Fruit fly (Drosophila melanogaster) whole organism, embryonic: ENCODE data around the gene CG13367.
A peak's percentile ranks its signal among the peaks of the same experiment; 100 is the strongest.

Experiments used
- Antp ChIP-seq: fragments of 200-800 bp; sonication (Bioruptor generic); optimal IDR thresholded peaks from 3 replicates; lab custom pipeline; 2016; ENCODE audit warnings: missing biosample characterization, missing genetic modification characterization
- Bgb ChIP-seq: fragments of 200-800 bp; sonication (Bioruptor generic); IDR thresholded peaks from 2 replicates; pipeline ENCODE4 v1.3.6; 2022; ENCODE audit warnings: missing biosample characterization, missing genetic modification characterization; ENCODE audit not compliant: partially characterized antibody
- BtbVII ChIP-seq: fragments of 200-800 bp; sonication (Bioruptor generic); optimal IDR thresholded peaks from 3 replicates; lab custom pipeline; 2017; ENCODE audit warnings: missing biosample characterization, mild to moderate bottlenecking, missing genetic modification characterization
- CG10959 ChIP-seq: fragments of 200-800 bp; sonication (Bioruptor generic); IDR thresholded peaks from 2 replicates; pipeline ENCODE4 v1.3.6; 2022; ENCODE audit warnings: missing biosample characterization, missing genetic modification characterization
- CG12769 ChIP-seq: fragments of 200-800 bp; sonication (Bioruptor generic); optimal IDR thresholded peaks from 2 replicates; lab custom pipeline; 2019; ENCODE audit warnings: missing biosample characterization, mild to moderate bottlenecking, missing genetic modification characterization, moderate library complexity
- CG14710 ChIP-seq: fragments of 200-800 bp; sonication (Bioruptor generic); optimal IDR thresholded peaks from 3 replicates; lab custom pipeline; 2019; ENCODE audit warnings: missing biosample characterization, mild to moderate bottlenecking, missing genetic modification characterization, moderate library complexity
- CG15601 ChIP-seq: fragments of 200-800 bp; sonication (Bioruptor generic); optimal IDR thresholded peaks from 3 replicates; lab custom pipeline; 2019; ENCODE audit warnings: missing biosample characterization, mild to moderate bottlenecking, missing genetic modification characterization, moderate library complexity
- CG17829 ChIP-seq: fragments of 200-800 bp; optimal IDR thresholded peaks from 2 replicates; lab custom pipeline; 2019; ENCODE audit warnings: missing biosample characterization, mild to moderate bottlenecking, missing genetic modification characterization, moderate library complexity
- CG18599 ChIP-seq: fragments of 200-800 bp; sonication (Bioruptor generic); optimal IDR thresholded peaks from 3 replicates; lab custom pipeline; 2017; ENCODE audit warnings: missing biosample characterization, missing genetic modification characterization, mild to moderate bottlenecking, moderate library complexity, missing genetic modification reagents
- CG2120 ChIP-seq: fragments of 200-800 bp; sonication (Bioruptor generic); optimal IDR thresholded peaks from 3 replicates; lab custom pipeline; 2016; ENCODE audit warnings: missing biosample characterization, missing genetic modification characterization
- CG2129 ChIP-seq: fragments of 200-800 bp; sonication (Bioruptor generic); IDR thresholded peaks from 2 replicates; pipeline ENCODE4 v1.3.6; 2022; ENCODE audit warnings: missing biosample characterization, missing genetic modification characterization; ENCODE audit not compliant: partially characterized antibody
- CG2202 ChIP-seq: fragments of 200-800 bp; sonication (Bioruptor generic); optimal IDR thresholded peaks from 2 replicates; lab custom pipeline; 2018; ENCODE audit warnings: missing biosample characterization, mild to moderate bottlenecking, missing genetic modification characterization
- CG2712 ChIP-seq: fragments of 200-800 bp; optimal IDR thresholded peaks from 3 replicates; lab custom pipeline; 2019; ENCODE audit warnings: missing biosample characterization, mild to moderate bottlenecking, missing genetic modification characterization, moderate library complexity
- CG30020 ChIP-seq: fragments of 200-800 bp; optimal IDR thresholded peaks from 2 replicates; lab custom pipeline; 2019; ENCODE audit warnings: missing biosample characterization, mild to moderate bottlenecking, missing genetic modification characterization, moderate library complexity
- CG33557 ChIP-seq: fragments of 200-800 bp; sonication (Bioruptor generic); optimal IDR thresholded peaks from 2 replicates; lab custom pipeline; 2019; ENCODE audit warnings: missing biosample characterization, mild to moderate bottlenecking, missing genetic modification characterization, moderate library complexity
- CG34376 ChIP-seq: fragments of 200-800 bp; sonication (Bioruptor generic); optimal IDR thresholded peaks from 2 replicates; lab custom pipeline; 2018; ENCODE audit warnings: missing biosample characterization, mild to moderate bottlenecking, missing genetic modification characterization
- CG3847 ChIP-seq: fragments of 200-800 bp; sonication (Bioruptor generic); IDR thresholded peaks from 2 replicates; pipeline ENCODE4 v1.3.6; 2022; ENCODE audit warnings: missing biosample characterization, missing genetic modification characterization
- CG8359 ChIP-seq: fragments of 200-800 bp; sonication (Bioruptor generic); optimal IDR thresholded peaks from 2 replicates; lab custom pipeline; 2017; ENCODE audit warnings: missing biosample characterization, mild to moderate bottlenecking, missing genetic modification characterization, borderline replicate concordance
- CG9609 ChIP-seq: fragments of 200-800 bp; sonication (Bioruptor generic); optimal IDR thresholded peaks from 3 replicates; lab custom pipeline; 2016; ENCODE audit warnings: missing biosample characterization, missing genetic modification characterization
- CG9797 ChIP-seq: fragments of 200-800 bp; sonication (Bioruptor generic); optimal IDR thresholded peaks from 3 replicates; lab custom pipeline; 2018; ENCODE audit warnings: missing biosample characterization, mild to moderate bottlenecking, missing genetic modification characterization
- D19B ChIP-seq: fragments of 200-800 bp; sonication (Bioruptor generic); optimal IDR thresholded peaks from 2 replicates; lab custom pipeline; 2017; ENCODE audit warnings: missing biosample characterization, mild to moderate bottlenecking, missing genetic modification characterization
- Dad ChIP-seq: fragments of 200-800 bp; sonication (Bioruptor generic); optimal IDR thresholded peaks from 3 replicates; lab custom pipeline; 2016; ENCODE audit warnings: missing biosample characterization, missing genetic modification characterization
- Dek ChIP-seq: fragments of 200-800 bp; sonication (Bioruptor generic); optimal IDR thresholded peaks from 3 replicates; lab custom pipeline; 2019; ENCODE audit warnings: missing biosample characterization, mild to moderate bottlenecking, missing genetic modification characterization, moderate library complexity
- Ets97D ChIP-seq: fragments of 200-800 bp; sonication (Bioruptor generic); optimal IDR thresholded peaks from 3 replicates; lab custom pipeline; 2016; ENCODE audit warnings: missing biosample characterization, missing genetic modification characterization
- Jarid2 ChIP-seq: fragments of 200-800 bp; sonication (Bioruptor generic); optimal IDR thresholded peaks from 3 replicates; lab custom pipeline; 2017; ENCODE audit warnings: mild to moderate bottlenecking, missing biosample characterization, missing genetic modification reagents, missing genetic modification characterization
- Med ChIP-seq: fragments of 200-800 bp; sonication (Bioruptor generic); peaks from one replicate; lab custom pipeline; 2016; ENCODE audit warnings: missing biosample characterization, missing genetic modification characterization, mild to moderate bottlenecking, inconsistent platforms, moderate library complexity
- Meics ChIP-seq: fragments of 200-800 bp; sonication (Bioruptor generic); optimal IDR thresholded peaks from 2 replicates; lab custom pipeline; 2017; ENCODE audit warnings: missing biosample characterization, mild to moderate bottlenecking, missing genetic modification characterization
- NfI ChIP-seq: fragments of 200-800 bp; sonication (Bioruptor generic); optimal IDR thresholded peaks from 3 replicates; lab custom pipeline; 2018; ENCODE audit warnings: missing biosample characterization, mild to moderate bottlenecking, missing genetic modification characterization, moderate library complexity
- Oli ChIP-seq: fragments of 200-800 bp; sonication (Bioruptor generic); optimal IDR thresholded peaks from 2 replicates; lab custom pipeline; 2018; ENCODE audit warnings: missing biosample characterization, mild to moderate bottlenecking, missing genetic modification characterization, moderate library complexity
- Optix ChIP-seq: fragments of 200-800 bp; sonication (Bioruptor generic); IDR thresholded peaks from 3 replicates; pipeline ENCODE4 v1.3.6; 2022; ENCODE audit warnings: missing biosample characterization, missing genetic modification characterization
- Rfx ChIP-seq: fragments of 200-800 bp; sonication (Bioruptor generic); IDR thresholded peaks from 2 replicates; pipeline ENCODE4 v1.3.6; 2022; ENCODE audit warnings: missing biosample characterization, missing genetic modification characterization
- Scr ChIP-seq: fragments of 200-800 bp; sonication (Bioruptor generic); IDR thresholded peaks from 2 replicates; pipeline ENCODE4 v1.3.6; 2022; ENCODE audit warnings: missing biosample characterization, missing genetic modification characterization; ENCODE audit not compliant: partially characterized antibody
- Sin3A ChIP-seq: fragments of >200 bp; optimal IDR thresholded peaks from 2 replicates; lab custom pipeline; 2018
- Trl ChIP-seq, 3 experiments: fragments of >200 bp in 2 of 3; fragments of 200-800 bp in 1 of 3; sonication (Bioruptor generic) in 1 of 3; optimal IDR thresholded peaks; 2 replicates in 1 of 3; 3 replicates in 2 of 3; lab custom pipeline; 2016 to 2017; ENCODE audit warnings: missing biosample characterization in 1 of 3, missing genetic modification characterization in 1 of 3
- Xbp1 ChIP-seq: fragments of 200-800 bp; sonication (Bioruptor generic); optimal IDR thresholded peaks from 3 replicates; lab custom pipeline; 2016; ENCODE audit warnings: missing biosample characterization, mild to moderate bottlenecking, missing genetic modification characterization
- amos ChIP-seq: fragments of 200-800 bp; sonication (Bioruptor generic); IDR thresholded peaks from 2 replicates; pipeline ENCODE4 v1.3.6; 2022; ENCODE audit warnings: missing biosample characterization, missing genetic modification characterization; ENCODE audit not compliant: partially characterized antibody
- az2 ChIP-seq: fragments of 200-800 bp; sonication (Bioruptor generic); optimal IDR thresholded peaks from 3 replicates; lab custom pipeline; 2016; ENCODE audit warnings: missing biosample characterization, missing genetic modification characterization
- crp ChIP-seq, 2 experiments: fragments of 200-800 bp; sonication (Bioruptor generic); optimal IDR thresholded peaks; 2 replicates in 1 of 2; 3 replicates in 1 of 2; lab custom pipeline; 2017; ENCODE audit warnings: missing biosample characterization in 2 of 2, missing genetic modification characterization in 2 of 2, mild to moderate bottlenecking in 1 of 2, moderate library complexity in 1 of 2
- dpn ChIP-seq, 2 experiments: fragments of 200-800 bp; sonication (Bioruptor generic); optimal IDR thresholded peaks; 3 replicates each; lab custom pipeline; 2016; ENCODE audit warnings: missing biosample characterization in 2 of 2, missing genetic modification characterization in 2 of 2
- dysf ChIP-seq: fragments of 200-800 bp; sonication (Bioruptor generic); IDR thresholded peaks from 3 replicates; pipeline ENCODE4 v1.3.6; 2022; ENCODE audit warnings: missing biosample characterization, missing genetic modification characterization
- gcm2 ChIP-seq: fragments of 200-800 bp; sonication (Bioruptor generic); optimal IDR thresholded peaks from 2 replicates; lab custom pipeline; 2016; ENCODE audit warnings: missing biosample characterization, missing genetic modification characterization
- gsb ChIP-seq: fragments of 200-800 bp; sonication (Bioruptor generic); IDR thresholded peaks from 2 replicates; pipeline ENCODE4 v1.3.6; 2022; ENCODE audit warnings: missing biosample characterization, missing genetic modification characterization
- psq ChIP-seq: fragments of 200-800 bp; sonication (Bioruptor generic); optimal IDR thresholded peaks from 2 replicates; lab custom pipeline; 2017; ENCODE audit warnings: missing biosample characterization, missing genetic modification characterization
- pzg ChIP-seq: fragments of 200-800 bp; sonication (Bioruptor generic); optimal IDR thresholded peaks from 3 replicates; lab custom pipeline; 2018; ENCODE audit warnings: missing biosample characterization, mild to moderate bottlenecking, missing genetic modification characterization, moderate library complexity
- scrt ChIP-seq: fragments of 200-800 bp; sonication (Bioruptor generic); optimal IDR thresholded peaks from 2 replicates; lab custom pipeline; 2018; ENCODE audit warnings: missing biosample characterization, mild to moderate bottlenecking, missing genetic modification characterization, moderate library complexity
- stwl ChIP-seq: fragments of 200-800 bp; sonication (Bioruptor generic); optimal IDR thresholded peaks from 3 replicates; lab custom pipeline; 2018; ENCODE audit warnings: missing biosample characterization, mild to moderate bottlenecking, missing genetic modification characterization, moderate library complexity
- trem ChIP-seq: fragments of 200-800 bp; optimal IDR thresholded peaks from 3 replicates; lab custom pipeline; 2019; ENCODE audit warnings: missing biosample characterization, mild to moderate bottlenecking, missing genetic modification characterization, moderate library complexity
- unc-4 ChIP-seq: fragments of 200-800 bp; sonication (Bioruptor generic); IDR thresholded peaks from 2 replicates; pipeline ENCODE4 v1.3.6; 2022; ENCODE audit warnings: missing biosample characterization, missing genetic modification characterization; ENCODE audit not compliant: partially characterized antibody
- vfl ChIP-seq: fragments of 200-800 bp; sonication (Bioruptor generic); optimal IDR thresholded peaks from 2 replicates; lab custom pipeline; 2016; ENCODE audit warnings: missing biosample characterization, missing genetic modification characterization
- wek ChIP-seq: fragments of 200-800 bp; sonication (Bioruptor generic); optimal IDR thresholded peaks from 3 replicates; lab custom pipeline; 2018; ENCODE audit warnings: missing biosample characterization, mild to moderate bottlenecking, missing genetic modification characterization, moderate library complexity

Gene CG13367

DNA sequence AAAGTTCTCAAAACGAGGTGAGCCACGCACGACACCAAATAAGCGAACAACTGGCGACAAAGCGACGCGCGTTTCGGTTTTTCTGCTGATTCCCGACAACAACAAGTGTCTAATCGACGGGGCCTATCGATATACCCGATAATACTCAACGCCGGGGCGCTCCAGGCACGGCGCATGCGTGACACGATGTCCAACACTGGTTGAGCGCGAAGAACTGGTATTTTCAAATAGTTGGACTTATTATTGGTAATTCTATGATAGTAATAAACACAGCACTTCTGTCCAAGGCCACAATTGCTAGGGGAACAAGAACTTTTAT lies 27.1 kb upstream of the CG13367 start (continued):
- TF ChIP-seq CG34376 (no peak), CG30020 (no peak), CG15601 (no peak), Dad (no peak), Oli (tag; lab: Kevin White, UChicago) (no peak), amos (GFP tag; lab: Robert Waterston, UW) (peak; percentile 87), trem (peak; percentile 14), dpn (GFP tag; optimal IDR thresholded peaks at IDR 0.05; lab: Kevin White, UChicago) (peak in 1 of 2 experiments; percentile 3), az2 (GFP tag; lab: Kevin White, UChicago) (no peak), CG9609 (GFP tag; lab: Kevin White, UChicago) (no peak), vfl (no peak), unc-4 (GFP tag; lab: Robert Waterston, UW) (peak; percentile 77), BtbVII (GFP tag; lab: Kevin White, UChicago) (no peak), scrt (peak; percentile 30), NfI (GFP tag; lab: Kevin White, UChicago) (no peak), Meics (GFP tag; lab: Kevin White, UChicago) (no peak), Rfx (GFP tag; lab: Robert Waterston, UW) (peak; percentile 50), CG17829 (peak; percentile 16), CG14710 (tag; lab: Kevin White, UChicago) (peak; percentile 19), Xbp1 (GFP tag; lab: Kevin White, UChicago) (no peak), CG9797 (GFP tag; lab: Kevin White, UChicago) (peak; percentile 38), CG12769 (peak; percentile 61), CG3847 (GFP tag; lab: Robert Waterston, UW) (peak; percentile 34; the same call in 1 of the 2 replicates), CG2712 (peak; percentile 5), crp (GFP tag; optimal IDR thresholded peaks at IDR 0.05; lab: Kevin White, UChicago) (no peak), Dek (tag; lab: Kevin White, UChicago) (no peak), dysf (GFP tag; lab: Robert Waterston, UW) (no peak), CG8359 (no peak), pzg (peak; percentile 66), Trl (optimal IDR thresholded peaks at IDR 0.05; lab: Kevin White, UChicago) (no peak), Trl (GFP tag; optimal IDR thresholded peaks at IDR 0.05; lab: Kevin White, UChicago) (no peak), Ets97D (GFP tag; lab: Kevin White, UChicago) (peak; percentile 14), stwl (tag; lab: Kevin White, UChicago) (peak; percentile 45), gcm2 (no peak), Jarid2 (no peak), CG2120 (GFP tag; lab: Kevin White, UChicago) (peak; percentile 15), Bgb (GFP tag; lab: Robert Waterston, UW) (peak; percentile 82), Optix (GFP tag; lab: Robert Waterston, UW) (no peak), CG33557 (GFP tag; lab: Kevin White, UChicago) (no peak), Med (peak; percentile 82), gsb (GFP tag; lab: Robert Waterston, UW) (no peak), CG2129 (GFP tag; lab: Robert Waterston, UW) (peak; percentile 33; the same call in 1 of the 2 replicates), CG10959 (GFP tag; lab: Robert Waterston, UW) (no peak), wek (GFP tag; lab: Kevin White, UChicago) (no peak), CG18599 (GFP tag; lab: Kevin White, UChicago) (no peak), psq (GFP tag; lab: Kevin White, UChicago) (no peak), D19B (GFP tag; lab: Kevin White, UChicago) (no peak), Antp (GFP tag; lab: Kevin White, UChicago) (no peak), CG2202 (tag; lab: Kevin White, UChicago) (no peak), Scr (GFP tag; lab: Robert Waterston, UW) (peak; percentile 75), Sin3A (lab: Kevin White, UChicago) (peak; percentile 26)
